Worm (Caenorhabditis elegans): ENCODE data around the gene clec-126.

clec-126 gene

ce11 chrII:3554673-3555072 is 35.4 kb downstream of the clec-126 start:
- TF ChIP-seq hmg-4 (GFP tag; optimal IDR thresholded peaks at IDR 0.05) (no peak), pes-1 (GFP tag; IDR thresholded peaks at IDR 0.05) (no peak), scrt-1 (GFP tag; IDR thresholded peaks at IDR 0.05) (no peak), flt-1 (GFP tag; IDR thresholded peaks at IDR 0.05) (no peak), tra-4 (tag; optimal IDR thresholded peaks at IDR 0.05) (no peak), B0310.2 (tag; optimal IDR thresholded peaks at IDR 0.05) (no peak), sea-1 (GFP tag; conservative IDR thresholded peaks at IDR 0.05) (no peak), ceh-36 (tag; optimal IDR thresholded peaks at IDR 0.05) (no peak), hnd-1 (tag; optimal IDR thresholded peaks at IDR 0.05) (no peak)

ce11 chrII:3555281-3555680 is 36.0 kb downstream of the clec-126 start:
- TF ChIP-seq ceh-36 (tag; optimal IDR thresholded peaks at IDR 0.05), result no peak
- no peak for TF ChIP-seq hmbx-1 (tag; optimal IDR thresholded peaks at IDR 0.05)
- no peak for TF ChIP-seq ets-7 (tag; optimal IDR thresholded peaks at IDR 0.05)
- no peak for TF ChIP-seq tbx-11 (GFP tag; IDR thresholded peaks at IDR 0.05)
- no peak for TF ChIP-seq ama-1 (optimal IDR thresholded peaks at IDR 0.05)
- no peak for TF ChIP-seq hmg-4 (GFP tag; optimal IDR thresholded peaks at IDR 0.05)
- no peak for TF ChIP-seq B0310.2 (tag; optimal IDR thresholded peaks at IDR 0.05)
- no peak for TF ChIP-seq hnd-1 (tag; optimal IDR thresholded peaks at IDR 0.05)

- TF ChIP-seq ceh-36 (tag; optimal IDR thresholded peaks at IDR 0.05) (no peak), ets-7 (tag; optimal IDR thresholded peaks at IDR 0.05) (no peak), F13C5.2 (tag; optimal IDR thresholded peaks at IDR 0.05) (no peak), ceh-13 (GFP tag; optimal IDR thresholded peaks at IDR 0.05) (no peak), tbx-37 (GFP tag; conservative IDR thresholded peaks at IDR 0.05) (no peak), sea-1 (GFP tag; conservative IDR thresholded peaks at IDR 0.05) (no peak), tra-4 (tag; optimal IDR thresholded peaks at IDR 0.05) (no peak), hmg-4 (GFP tag; optimal IDR thresholded peaks at IDR 0.05) (no peak), pes-1 (GFP tag; IDR thresholded peaks at IDR 0.05) (no peak), aly-1 (tag; optimal IDR thresholded peaks at IDR 0.05) (no peak), hnd-1 (tag; optimal IDR thresholded peaks at IDR 0.05) (no peak), B0310.2 (tag; optimal IDR thresholded peaks at IDR 0.05) (no peak), flt-1 (GFP tag; IDR thresholded peaks at IDR 0.05) (no peak), hmbx-1 (tag; optimal IDR thresholded peaks at IDR 0.05) (no peak)
Observed at ce11 chrII:3556584-3556983, 37.3 kb downstream of the clec-126 start.

- TF ChIP-seq aly-1 (tag; optimal IDR thresholded peaks at IDR 0.05) (no peak), tra-4 (tag; optimal IDR thresholded peaks at IDR 0.05) (no peak), ama-1 (optimal IDR thresholded peaks at IDR 0.05) (no peak), hmg-4 (GFP tag; optimal IDR thresholded peaks at IDR 0.05) (no peak), sea-1 (GFP tag; conservative IDR thresholded peaks at IDR 0.05) (no peak), hnd-1 (tag; optimal IDR thresholded peaks at IDR 0.05) (no peak), tbx-11 (GFP tag; IDR thresholded peaks at IDR 0.05) (no peak), tbx-37 (GFP tag; conservative IDR thresholded peaks at IDR 0.05) (no peak), flt-1 (GFP tag; IDR thresholded peaks at IDR 0.05) (no peak), ceh-13 (GFP tag; optimal IDR thresholded peaks at IDR 0.05) (no peak), ets-7 (tag; optimal IDR thresholded peaks at IDR 0.05) (no peak), hmbx-1 (tag; optimal IDR thresholded peaks at IDR 0.05) (no peak), pes-1 (GFP tag; IDR thresholded peaks at IDR 0.05) (no peak), F13C5.2 (tag; optimal IDR thresholded peaks at IDR 0.05) (no peak), scrt-1 (GFP tag; IDR thresholded peaks at IDR 0.05) (no peak), B0310.2 (tag; optimal IDR thresholded peaks at IDR 0.05) (no peak), ceh-36 (tag; optimal IDR thresholded peaks at IDR 0.05) (no peak)
Observed at ce11 chrII:3557417-3557816, 38.1 kb downstream of the clec-126 start, which contains the start of gene lgc-45. Gene lgc-45 (plus strand): TSS chrII:3557472.

ce11 chrII:3560592-3560991 is 41.3 kb downstream of the clec-126 start, which contains the start of gene W10G11.1:
Gene W10G11.1 (minus strand): TSS chrII:3560692.
- TF ChIP-seq hnd-1 (tag; optimal IDR thresholded peaks at IDR 0.05) (no peak), tra-4 (tag; optimal IDR thresholded peaks at IDR 0.05) (no peak), tbx-37 (GFP tag; conservative IDR thresholded peaks at IDR 0.05) (no peak), ceh-13 (GFP tag; optimal IDR thresholded peaks at IDR 0.05) (no peak), F13C5.2 (tag; optimal IDR thresholded peaks at IDR 0.05) (no peak), aly-1 (tag; optimal IDR thresholded peaks at IDR 0.05) (no peak), pes-1 (GFP tag; IDR thresholded peaks at IDR 0.05) (no peak), tbx-11 (GFP tag; IDR thresholded peaks at IDR 0.05) (no peak), ceh-36 (tag; optimal IDR thresholded peaks at IDR 0.05) (no peak), scrt-1 (GFP tag; IDR thresholded peaks at IDR 0.05) (no peak), ama-1 (optimal IDR thresholded peaks at IDR 0.05) (no peak), sea-1 (GFP tag; conservative IDR thresholded peaks at IDR 0.05) (no peak), ets-7 (tag; optimal IDR thresholded peaks at IDR 0.05) (no peak)

ce11 chrII:3561561-3561960 is 42.3 kb downstream of the clec-126 start, which contains the start of gene W10G11.2:
Gene W10G11.2 (minus strand): TSS chrII:3561661.
- TF ChIP-seq sea-1 (GFP tag; conservative IDR thresholded peaks at IDR 0.05), result no peak
- TF ChIP-seq ets-7 (tag; optimal IDR thresholded peaks at IDR 0.05), result no peak
- no peak for TF ChIP-seq hmbx-1 (tag; optimal IDR thresholded peaks at IDR 0.05)
- no peak for TF ChIP-seq flt-1 (GFP tag; IDR thresholded peaks at IDR 0.05)
- TF ChIP-seq hnd-1 (tag; optimal IDR thresholded peaks at IDR 0.05), result no peak
- TF ChIP-seq aly-1 (tag; optimal IDR thresholded peaks at IDR 0.05), result no peak
- no peak for TF ChIP-seq ceh-36 (tag; optimal IDR thresholded peaks at IDR 0.05)

ce11 chrII:3562419-3562818 is 43.1 kb downstream of the clec-126 start, which contains the start of gene W10G11.3:
Gene W10G11.3 (minus strand): TSS chrII:3562519.
- no peak for TF ChIP-seq hmg-4 (GFP tag; optimal IDR thresholded peaks at IDR 0.05)
- no peak for TF ChIP-seq tbx-37 (GFP tag; conservative IDR thresholded peaks at IDR 0.05)
- no peak for TF ChIP-seq B0310.2 (tag; optimal IDR thresholded peaks at IDR 0.05)
- no peak for TF ChIP-seq tbx-11 (GFP tag; IDR thresholded peaks at IDR 0.05)
- TF ChIP-seq hnd-1 (tag; optimal IDR thresholded peaks at IDR 0.05), result no peak
- TF ChIP-seq flt-1 (GFP tag; IDR thresholded peaks at IDR 0.05), result no peak
- no peak for TF ChIP-seq tra-4 (tag; optimal IDR thresholded peaks at IDR 0.05)
- no peak for TF ChIP-seq aly-1 (tag; optimal IDR thresholded peaks at IDR 0.05)

ce11 chrII:3567066-3567465 is 47.8 kb downstream of the clec-126 start:
- TF ChIP-seq sea-1 (GFP tag; conservative IDR thresholded peaks at IDR 0.05) (no peak), tbx-11 (GFP tag; IDR thresholded peaks at IDR 0.05) (no peak), ama-1 (optimal IDR thresholded peaks at IDR 0.05) (no peak), ceh-36 (tag; optimal IDR thresholded peaks at IDR 0.05) (no peak), hmbx-1 (tag; optimal IDR thresholded peaks at IDR 0.05) (no peak), F13C5.2 (tag; optimal IDR thresholded peaks at IDR 0.05) (no peak), ets-7 (tag; optimal IDR thresholded peaks at IDR 0.05) (no peak), hmg-4 (GFP tag; optimal IDR thresholded peaks at IDR 0.05) (no peak), ceh-13 (GFP tag; optimal IDR thresholded peaks at IDR 0.05) (no peak), B0310.2 (tag; optimal IDR thresholded peaks at IDR 0.05) (no peak), tbx-37 (GFP tag; conservative IDR thresholded peaks at IDR 0.05) (no peak), scrt-1 (GFP tag; IDR thresholded peaks at IDR 0.05) (no peak)

All from whole organism, early embryonic.